Worm (Caenorhabditis elegans) whole organism, L4/young adult: ENCODE measurements around the gene amt-1.

Source experiments
- W03F9.2 ChIP-seq: fragments of 150-350 bp; optimal IDR thresholded peaks from 2 replicates; lab custom pipeline; 2014; ENCODE audit warnings: missing biosample characterization, missing genetic modification characterization
- dao-5 ChIP-seq: sonication (generic microtip); optimal IDR thresholded peaks from 2 replicates; lab custom pipeline; 2016; ENCODE audit warnings: missing genotype, missing genetic modification characterization, moderate library complexity, missing compliant biosample characterization
- him-1 ChIP-seq: sonication (generic microtip); optimal IDR thresholded peaks from 2 replicates; lab custom pipeline; 2016; ENCODE audit warnings: missing genotype, missing genetic modification reagents, missing genetic modification characterization, missing compliant biosample characterization

amt-1 gene

ce11 chrX:4571137-4571536 is at the start of gene amt-1:
Gene amt-1 (plus strand): TSS chrX:4571437.
- TF ChIP-seq him-1 (tag; lab: Kevin White, UChicago) (no peak), W03F9.2 (tag; lab: Kevin White, UChicago) (no peak), dao-5 (tag; lab: Kevin White, UChicago) (no peak)

- TF ChIP-seq W03F9.2 (tag; lab: Kevin White, UChicago) (no peak), dao-5 (tag; lab: Kevin White, UChicago) (no peak), him-1 (tag; lab: Kevin White, UChicago) (no peak)
Observed at ce11 chrX:4521837-4522816, 49.1 kb upstream of the amt-1 start, which contains the start of gene C07A12.7. Gene C07A12.7 (minus strand): TSS chrX:4522144.

- TF ChIP-seq him-1 (tag; lab: Kevin White, UChicago): no peak
- no peak for TF ChIP-seq W03F9.2 (tag; lab: Kevin White, UChicago)
- TF ChIP-seq dao-5 (tag; lab: Kevin White, UChicago): no peak
Observed at ce11 chrX:4523315-4523714, 47.9 kb upstream of the amt-1 start.

DNA sequence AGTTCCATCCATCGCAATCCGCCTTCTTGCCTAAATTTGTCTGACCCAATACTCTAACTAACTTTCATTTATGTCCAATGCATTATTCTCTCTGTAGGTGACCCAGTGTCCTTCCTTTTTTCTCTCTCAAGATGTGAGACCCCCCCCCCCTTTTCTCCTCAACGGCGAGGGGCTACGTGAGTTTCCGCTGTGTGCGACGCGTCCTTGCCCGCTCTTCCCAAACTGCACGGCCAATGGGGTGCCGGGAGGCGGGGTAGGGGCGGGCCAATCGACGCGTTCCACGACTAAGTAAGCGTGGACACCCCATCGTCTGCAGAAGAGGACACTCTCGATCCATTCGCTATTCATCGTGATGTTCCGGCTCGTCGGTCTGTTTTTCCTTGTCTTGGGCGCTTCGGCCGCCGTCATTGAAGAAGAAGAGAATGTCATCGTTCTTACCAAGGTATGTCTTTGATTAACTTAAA is 47.3 kb upstream of the amt-1 start, which contains the start of gene pdi-2:
TSS of gene pdi-2 (plus strand) at position 269 of the 464 bp plus-strand sequence.
- TF ChIP-seq W03F9.2 (tag; lab: Kevin White, UChicago) (no peak), him-1 (tag; lab: Kevin White, UChicago) (peak; percentile 43), dao-5 (tag; lab: Kevin White, UChicago) (no peak)

ce11 chrX:4524844-4525243 is 46.4 kb upstream of the amt-1 start:
- TF ChIP-seq him-1 (tag; lab: Kevin White, UChicago): no peak

ce11 chrX:4526412-4526811 is 44.8 kb upstream of the amt-1 start:
- TF ChIP-seq him-1 (tag; lab: Kevin White, UChicago): no peak
- no peak for TF ChIP-seq dao-5 (tag; lab: Kevin White, UChicago)
- no peak for TF ChIP-seq W03F9.2 (tag; lab: Kevin White, UChicago)

- TF ChIP-seq dao-5 (tag; lab: Kevin White, UChicago) (no peak), W03F9.2 (tag; lab: Kevin White, UChicago) (peak; percentile 1)
Observed at ce11 chrX:4528905-4529304, 42.3 kb upstream of the amt-1 start.

- TF ChIP-seq W03F9.2 (tag; lab: Kevin White, UChicago) (no peak), dao-5 (tag; lab: Kevin White, UChicago) (no peak), him-1 (tag; lab: Kevin White, UChicago) (no peak)
Observed at ce11 chrX:4530426-4531044, 40.7 kb upstream of the amt-1 start.

- no peak for TF ChIP-seq W03F9.2 (tag; lab: Kevin White, UChicago)
- TF ChIP-seq dao-5 (tag; lab: Kevin White, UChicago): no peak
Observed at ce11 chrX:4532160-4532741, 39.0 kb upstream of the amt-1 start, which contains the start of gene nhr-35. Gene nhr-35 (plus strand): TSS chrX:4532691.

- no peak for TF ChIP-seq W03F9.2 (tag; lab: Kevin White, UChicago)
- TF ChIP-seq dao-5 (tag; lab: Kevin White, UChicago): no peak
- TF ChIP-seq him-1 (tag; lab: Kevin White, UChicago): no peak
Observed at ce11 chrX:4534112-4534511, 37.1 kb upstream of the amt-1 start.

DNA sequence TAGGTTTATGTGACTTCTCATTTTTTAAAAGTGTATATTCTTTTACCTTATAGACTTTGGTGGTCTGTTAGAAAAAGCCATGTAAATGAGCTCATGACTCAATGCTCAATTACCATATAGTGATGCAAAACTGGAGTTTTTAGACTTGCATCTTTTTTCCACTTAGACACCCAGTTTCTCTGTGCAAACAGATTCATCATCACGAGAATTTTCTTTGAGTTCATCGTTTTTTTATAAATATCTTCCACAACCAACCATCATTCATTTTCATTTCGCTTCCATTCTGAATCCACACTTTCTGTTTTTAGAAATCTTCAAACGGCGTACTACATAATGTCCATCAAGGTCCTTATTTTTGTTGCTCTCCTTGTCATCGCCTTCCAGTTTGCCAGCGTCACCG is 26.7 kb upstream of the amt-1 start, which contains the start of gene C07A12.2:
TSS of gene C07A12.2 (plus strand) at position 301 of the 400 bp plus-strand sequence.
- no peak for TF ChIP-seq dao-5 (tag; lab: Kevin White, UChicago)
- TF ChIP-seq W03F9.2 (tag; lab: Kevin White, UChicago): no peak
- TF ChIP-seq him-1 (tag; lab: Kevin White, UChicago): no peak

ce11 chrX:4548929-4549328 is 22.3 kb upstream of the amt-1 start:
- TF ChIP-seq him-1 (tag; lab: Kevin White, UChicago) (no peak), W03F9.2 (tag; lab: Kevin White, UChicago) (no peak), dao-5 (tag; lab: Kevin White, UChicago) (no peak)
